Worm (Caenorhabditis elegans) whole organism, midembryonic: ENCODE measurements around the gene gab-1.

Experiments
- cog-1 ChIP-seq: sonication (generic microtip); optimal IDR thresholded peaks from 2 replicates; lab custom pipeline; 2016; ENCODE audit warnings: missing genetic modification characterization, missing compliant biosample characterization
- flt-1 ChIP-seq: fragments of 200-800 bp; sonication (Bioruptor generic); IDR thresholded peaks from 2 replicates; pipeline ENCODE4 v1.3.6; 2022; ENCODE audit warnings: missing genetic modification characterization, missing compliant biosample characterization
- med-1 ChIP-seq: sonication (generic microtip); optimal IDR thresholded peaks from 2 replicates; lab custom pipeline; 2017; ENCODE audit warnings: missing genetic modification characterization, mild to moderate bottlenecking, missing compliant biosample characterization, antibody characterized with exemption, missing genetic modification reagents; ENCODE audit not compliant: insufficient read depth
- ref-1 ChIP-seq: fragments of 200-800 bp; sonication (Bioruptor generic); conservative IDR thresholded peaks from 2 replicates; pipeline ENCODE4 v1.3.6; 2022; ENCODE audit warnings: missing genetic modification reagents, missing genetic modification characterization, missing compliant biosample characterization
- tab-1 ChIP-seq: fragments of 200-800 bp; sonication (Bioruptor generic); IDR thresholded peaks from 2 replicates; pipeline ENCODE4 v1.3.6; 2022; ENCODE audit warnings: missing genetic modification characterization, missing compliant biosample characterization

ce11 chrIII:12783878-12784277, 4.4 kb upstream of the gab-1 start:
- TF ChIP-seq med-1 (GFP tag; lab: Kevin White, UChicago) (no peak), flt-1 (no peak), tab-1 (GFP tag; lab: Robert Waterston, UW) (no peak), cog-1 (tag; lab: Kevin White, UChicago) (no peak), ref-1 (GFP tag; lab: Robert Waterston, UW) (no peak)
